Worm (Caenorhabditis elegans) whole organism, young adult: ENCODE measurements around the gene F25E5.8.

ENCODE experiments used
- D2030.7 ChIP-seq: fragments of 200-800 bp; sonication (Bioruptor generic); IDR thresholded peaks from 2 replicates; pipeline ENCODE4 v1.3.6; 2022; ENCODE audit warnings: missing genetic modification reagents, missing genetic modification characterization, missing compliant biosample characterization
- F10E7.11 ChIP-seq: sonication (generic microtip); optimal IDR thresholded peaks from 2 replicates; lab custom pipeline; 2017; ENCODE audit warnings: mild to moderate bottlenecking, missing genetic modification characterization, moderate library complexity, missing compliant biosample characterization
- F49E8.2 ChIP-seq: sonication (generic microtip); optimal IDR thresholded peaks from 3 replicates; lab custom pipeline; 2017; ENCODE audit warnings: missing genetic modification characterization, mild to moderate bottlenecking, missing compliant biosample characterization, antibody characterized with exemption, moderate library complexity; ENCODE audit not compliant: insufficient read depth
- F52B5.7 ChIP-seq: sonication (generic microtip); optimal IDR thresholded peaks from 2 replicates; lab custom pipeline; 2016; ENCODE audit warnings: mild to moderate bottlenecking, missing genetic modification characterization, missing compliant biosample characterization
- F57C9.4 ChIP-seq: sonication (generic microtip); optimal IDR thresholded peaks from 2 replicates; lab custom pipeline; 2017; ENCODE audit warnings: mild to moderate bottlenecking, missing genetic modification characterization, missing compliant biosample characterization
- K11D2.4 ChIP-seq: fragments of 200-800 bp; sonication (Bioruptor generic); IDR thresholded peaks from 2 replicates; pipeline ENCODE4 v1.3.6; 2022; ENCODE audit warnings: missing genetic modification reagents, missing genetic modification characterization, missing compliant biosample characterization
- Y53G8AR.9 ChIP-seq: fragments of 200-800 bp; sonication (Bioruptor generic); conservative IDR thresholded peaks from 2 replicates; pipeline ENCODE4 v1.3.6; 2022; ENCODE audit warnings: missing genetic modification reagents, missing genetic modification characterization, missing compliant biosample characterization
- Y79H2A.3 ChIP-seq: fragments of 200-800 bp; sonication (Bioruptor generic); conservative IDR thresholded peaks from 2 replicates; pipeline ENCODE4 v1.3.6; 2022; ENCODE audit warnings: missing genetic modification reagents, missing genetic modification characterization, missing compliant biosample characterization
- ZK185.1 ChIP-seq: sonication (generic microtip); optimal IDR thresholded peaks from 2 replicates; lab custom pipeline; 2016; ENCODE audit warnings: mild to moderate bottlenecking, missing genetic modification characterization, missing compliant biosample characterization; ENCODE audit not compliant: poor library complexity, severe bottlenecking
- ama-1 ChIP-seq, 3 experiments: fragments of 150-350 bp in 1 of 3; sonication (generic microtip) in 2 of 3; optimal IDR thresholded peaks; 2 replicates each; lab custom pipeline; 2014 to 2018; ENCODE audit warnings: missing biosample characterization in 2 of 3, missing genetic modification characterization in 2 of 3, missing genetic modification reagents in 2 of 3
- aptf-2 ChIP-seq: fragments of 200-800 bp; sonication (Bioruptor generic); conservative IDR thresholded peaks from 2 replicates; pipeline ENCODE4 v1.3.6; 2022; ENCODE audit warnings: missing genetic modification reagents, missing genetic modification characterization, missing compliant biosample characterization
- cebp-1 ChIP-seq, 2 experiments: fragments of 200-800 bp in 1 of 2; sonication (Bioruptor generic) in 1 of 2; sonication (generic microtip) in 1 of 2; IDR thresholded peaks in 1 of 2; optimal IDR thresholded peaks in 1 of 2; 2 replicates each; pipeline versions ENCODE4 v1.3.6 to Lab custom; 2017 to 2022; ENCODE audit warnings: missing compliant biosample characterization in 2 of 2, missing genetic modification characterization in 2 of 2, mild to moderate bottlenecking in 1 of 2, missing genetic modification reagents in 1 of 2, moderate library complexity in 1 of 2
- ceh-27 ChIP-seq: fragments of 200-800 bp; sonication (Bioruptor generic); optimal IDR thresholded peaks from 2 replicates; lab custom pipeline; 2018; ENCODE audit warnings: mild to moderate bottlenecking, missing genetic modification characterization, moderate library complexity, missing compliant biosample characterization
- chd-7 ChIP-seq: sonication (generic microtip); optimal IDR thresholded peaks from 2 replicates; lab custom pipeline; 2016; ENCODE audit warnings: mild to moderate bottlenecking, missing genetic modification characterization, moderate library complexity, missing compliant biosample characterization
- die-1 ChIP-seq: sonication (generic microtip); optimal IDR thresholded peaks from 2 replicates; lab custom pipeline; 2016; ENCODE audit warnings: missing genotype, mild to moderate bottlenecking, missing genetic modification characterization, missing compliant biosample characterization
- egl-18 ChIP-seq: fragments of 200-800 bp; sonication (Bioruptor generic); IDR thresholded peaks from 2 replicates; pipeline ENCODE4 v1.3.6; 2022; ENCODE audit warnings: missing genetic modification reagents, missing genetic modification characterization, missing compliant biosample characterization
- fkh-3 ChIP-seq: sonication (generic microtip); optimal IDR thresholded peaks from 2 replicates; lab custom pipeline; 2016; ENCODE audit warnings: mild to moderate bottlenecking, missing genetic modification characterization, missing compliant biosample characterization
- lin-26 ChIP-seq: fragments of 200-800 bp; sonication (Bioruptor generic); IDR thresholded peaks from 2 replicates; pipeline ENCODE4 v1.3.6; 2022; ENCODE audit warnings: missing genetic modification reagents, missing genetic modification characterization, missing compliant biosample characterization
- lin-40 ChIP-seq: sonication (generic microtip); optimal IDR thresholded peaks from 2 replicates; lab custom pipeline; 2016; ENCODE audit warnings: missing genetic modification characterization, mild to moderate bottlenecking, missing compliant biosample characterization, missing genotype, missing genetic modification reagents
- madf-3 ChIP-seq: fragments of 200-800 bp; sonication (Bioruptor generic); IDR thresholded peaks from 2 replicates; pipeline ENCODE4 v1.3.6; 2022; ENCODE audit warnings: missing genetic modification reagents, missing genetic modification characterization, missing compliant biosample characterization
- madf-6 ChIP-seq: fragments of 200-800 bp; sonication (Bioruptor generic); IDR thresholded peaks from 2 replicates; pipeline ENCODE4 v1.3.6; 2022; ENCODE audit warnings: missing genetic modification reagents, missing genetic modification characterization, missing compliant biosample characterization
- mcd-1 ChIP-seq: fragments of 200-800 bp; sonication (Bioruptor generic); IDR thresholded peaks from 2 replicates; pipeline ENCODE4 v1.3.6; 2022; ENCODE audit warnings: missing genetic modification reagents, missing genetic modification characterization, missing compliant biosample characterization
- nfya-1 ChIP-seq: sonication (generic microtip); optimal IDR thresholded peaks from 2 replicates; lab custom pipeline; 2017; ENCODE audit warnings: antibody characterized with exemption, missing compliant biosample characterization, missing genetic modification characterization, borderline replicate concordance; ENCODE audit not compliant: insufficient read depth
- nhr-179 ChIP-seq: sonication (generic microtip); optimal IDR thresholded peaks from 2 replicates; lab custom pipeline; 2016; ENCODE audit warnings: mild to moderate bottlenecking, missing genetic modification characterization, missing compliant biosample characterization
- snpc-1.3 ChIP-seq: sonication (generic microtip); optimal IDR thresholded peaks from 2 replicates; lab custom pipeline; 2017; ENCODE audit warnings: missing genetic modification characterization, mild to moderate bottlenecking, missing compliant biosample characterization, antibody characterized with exemption, moderate library complexity, missing genotype, missing genetic modification reagents; ENCODE audit not compliant: insufficient read depth
- somi-1 ChIP-seq: fragments of 200-800 bp; sonication (Bioruptor generic); optimal IDR thresholded peaks from 2 replicates; lab custom pipeline; 2018; ENCODE audit warnings: mild to moderate bottlenecking, missing genetic modification characterization, missing compliant biosample characterization
- sptf-2 ChIP-seq: fragments of 200-800 bp; sonication (Bioruptor generic); optimal IDR thresholded peaks from 2 replicates; lab custom pipeline; 2018; ENCODE audit warnings: mild to moderate bottlenecking, missing genetic modification characterization, missing compliant biosample characterization
- tbp1 ChIP-seq: fragments of 200-800 bp; sonication (Bioruptor generic); optimal IDR thresholded peaks from 2 replicates; lab custom pipeline; 2018; ENCODE audit warnings: mild to moderate bottlenecking, missing genetic modification characterization, missing compliant biosample characterization
- zim-3 ChIP-seq: sonication (generic microtip); optimal IDR thresholded peaks from 2 replicates; lab custom pipeline; 2017; ENCODE audit warnings: mild to moderate bottlenecking, missing genetic modification characterization, moderate library complexity, missing compliant biosample characterization
- ztf-25 ChIP-seq: fragments of 200-800 bp; sonication (Bioruptor generic); IDR thresholded peaks from 2 replicates; pipeline ENCODE4 v1.3.6; 2022; ENCODE audit warnings: missing genetic modification reagents, missing genetic modification characterization, missing compliant biosample characterization
- ztf-3 ChIP-seq: fragments of 200-800 bp; sonication (Bioruptor generic); optimal IDR thresholded peaks from 2 replicates; lab custom pipeline; 2018; ENCODE audit warnings: mild to moderate bottlenecking, missing genetic modification characterization, missing compliant biosample characterization

The F25E5.8 gene

ce11 chrV:7436911-7437310 is 1.2 kb downstream of the F25E5.8 start:
- peak; percentile 19 for TF ChIP-seq die-1 (tag; lab: Kevin White, UChicago)
- TF ChIP-seq Y53G8AR.9 (GFP tag; lab: Robert Waterston, UW) = peak; percentile 34; the same call in 1 of the 2 replicates
- TF ChIP-seq aptf-2 (GFP tag; lab: Robert Waterston, UW) = no peak
- TF ChIP-seq F49E8.2 (tag; lab: Kevin White, UChicago) = no peak
- peak; percentile 74 for TF ChIP-seq ama-1 (optimal IDR thresholded peaks at IDR 0.05; lab: Kevin White, UChicago)
- TF ChIP-seq ama-1 (GFP tag; optimal IDR thresholded peaks at IDR 0.05; lab: Kevin White, UChicago) = no peak
- TF ChIP-seq somi-1 (GFP tag; lab: Kevin White, UChicago) = peak; percentile 4
- TF ChIP-seq madf-6 (GFP tag; lab: Robert Waterston, UW) = 0 out of 2 replicates have a peak, but pooled peaks have one; percentile 32
- TF ChIP-seq madf-3 (GFP tag; lab: Robert Waterston, UW) = 0 out of 2 replicates have a peak, but pooled peaks have one; percentile 24
- TF ChIP-seq fkh-3 (tag; lab: Kevin White, UChicago) = peak; percentile 12
- no peak for TF ChIP-seq nfya-1 (tag; lab: Kevin White, UChicago)
- TF ChIP-seq lin-26 (GFP tag; lab: Robert Waterston, UW) = peak; percentile 9; the same call in 1 of the 2 replicates
- TF ChIP-seq cebp-1 (GFP tag; IDR thresholded peaks at IDR 0.05; lab: Robert Waterston, UW) = 0 out of 2 replicates have a peak, but pooled peaks have one; percentile 21
- TF ChIP-seq cebp-1 (tag; optimal IDR thresholded peaks at IDR 0.05; lab: Kevin White, UChicago) = no peak
- TF ChIP-seq ZK185.1 (tag; lab: Kevin White, UChicago) = peak; percentile 65
- TF ChIP-seq chd-7 = peak; percentile 32

- TF ChIP-seq F52B5.7 (tag; lab: Kevin White, UChicago) = peak; percentile 10
- TF ChIP-seq ztf-25 (GFP tag; lab: Robert Waterston, UW) = no peak
- TF ChIP-seq K11D2.4 (GFP tag; lab: Robert Waterston, UW) = 0 out of 2 replicates have a peak, but pooled peaks have one; percentile 16
- peak; percentile 63 for TF ChIP-seq F10E7.11 (tag; lab: Kevin White, UChicago)
- TF ChIP-seq zim-3 (tag; lab: Kevin White, UChicago) = no peak
- TF ChIP-seq nfya-1 (tag; lab: Kevin White, UChicago) = no peak
- TF ChIP-seq D2030.7 (GFP tag; lab: Robert Waterston, UW) = no peak
- peak; percentile 18; the same call in 1 of the 2 replicates for TF ChIP-seq mcd-1 (GFP tag; lab: Robert Waterston, UW)
These were observed 1.8 kb downstream of the F25E5.8 start, which contains the start of gene F25E5.9 for ce11 chrV:7437538-7437937. Gene F25E5.9 (minus strand): TSS chrV:7437919.

ce11 chrV:7437985-7438384 is 2.3 kb downstream of the F25E5.8 start, which contains the start of gene F25E5.16:
Gene F25E5.16 (plus strand): TSS chrV:7438285.
- TF ChIP-seq ztf-3 (GFP tag; lab: Kevin White, UChicago) = no peak
- no peak for TF ChIP-seq tbp1 (GFP tag; lab: Kevin White, UChicago)
- TF ChIP-seq snpc-1.3 = no peak
- TF ChIP-seq ztf-25 (GFP tag; lab: Robert Waterston, UW) = no peak
- no peak for TF ChIP-seq nhr-179 (tag; lab: Kevin White, UChicago)
- TF ChIP-seq lin-40 (tag; lab: Kevin White, UChicago) = no peak
- no peak for TF ChIP-seq lin-26 (GFP tag; lab: Robert Waterston, UW)
- TF ChIP-seq F57C9.4 = no peak
- TF ChIP-seq K11D2.4 (GFP tag; lab: Robert Waterston, UW) = no peak
- TF ChIP-seq egl-18 (GFP tag; lab: Robert Waterston, UW) = no peak
- TF ChIP-seq Y79H2A.3 (GFP tag; lab: Robert Waterston, UW) = no peak
- no peak for TF ChIP-seq ceh-27 (GFP tag; lab: Kevin White, UChicago)
- TF ChIP-seq sptf-2 (GFP tag; lab: Kevin White, UChicago) = no peak
- TF ChIP-seq zim-3 (tag; lab: Kevin White, UChicago) = no peak
